Fruit fly (Drosophila melanogaster): ENCODE results near the gene CG3744.

The CG3744 gene

dm6 chr3R:24886470-24886869, 10.0 kb upstream of the CG3744 start (continued):
- TF ChIP-seq CG9932 (GFP tag; IDR thresholded peaks at IDR 0.05) (no peak), Ravus (GFP tag; IDR thresholded peaks at IDR 0.05) (no peak), az2 (GFP tag; optimal IDR thresholded peaks at IDR 0.05) (peak; percentile 16), z (GFP tag; IDR thresholded peaks at IDR 0.05) (no peak), CrebB (tag; optimal IDR thresholded peaks at IDR 0.05) (no peak), CG12299 (tag; optimal IDR thresholded peaks at IDR 0.05) (no peak), sqz (GFP tag; optimal IDR thresholded peaks at IDR 0.05) (no peak), Lim3 (GFP tag; IDR thresholded peaks at IDR 0.05) (no peak), Doc3 (GFP tag; IDR thresholded peaks at IDR 0.05; ENCODE audit: partially characterized antibody) (no peak), ato (GFP tag; IDR thresholded peaks at IDR 0.05; ENCODE audit: partially characterized antibody) (no peak), Xbp1 (GFP tag; optimal IDR thresholded peaks at IDR 0.05) (peak; percentile 1), CG12942 (GFP tag; optimal IDR thresholded peaks at IDR 0.05) (no peak), Chrac-16 (GFP tag; optimal IDR thresholded peaks at IDR 0.05) (no peak), Ets65A (GFP tag) (no peak), Ptx1 (GFP tag; IDR thresholded peaks at IDR 0.05) (0 out of 2 replicates have a peak, but pooled peaks have one; percentile 16), bcd (GFP tag; optimal IDR thresholded peaks at IDR 0.05) (no peak), dm (GFP tag; optimal IDR thresholded peaks at IDR 0.05) (no peak), phol (tag; optimal IDR thresholded peaks at IDR 0.05) (peak; percentile 27), mirr (GFP tag; optimal IDR thresholded peaks at IDR 0.05) (no peak), ftz-f1 (GFP tag; optimal IDR thresholded peaks at IDR 0.05) (no peak), ewg (GFP tag; optimal IDR thresholded peaks at IDR 0.05) (no peak), aop (GFP tag; IDR thresholded peaks at IDR 0.05) (no peak), shn (GFP tag; optimal IDR thresholded peaks at IDR 0.05) (no peak), sob (GFP tag; IDR thresholded peaks at IDR 0.05) (no peak), ab (GFP tag; optimal IDR thresholded peaks at IDR 0.05) (no peak), Scr (GFP tag; IDR thresholded peaks at IDR 0.05; ENCODE audit: partially characterized antibody) (no peak), Hsf (GFP tag; optimal IDR thresholded peaks at IDR 0.05) (no peak), fd102C (GFP tag; optimal IDR thresholded peaks at IDR 0.05) (no peak), chm (GFP tag; IDR thresholded peaks at IDR 0.05) (no peak), dati (GFP tag; IDR thresholded peaks at IDR 0.05) (no peak), lmd (GFP tag; IDR thresholded peaks at IDR 0.05) (peak; percentile 19; the same call in 1 of the 2 replicates), YL-1 (GFP tag; optimal IDR thresholded peaks at IDR 0.05) (no peak), CG13123 (GFP tag; optimal IDR thresholded peaks at IDR 0.05) (no peak), gro (GFP tag; optimal IDR thresholded peaks at IDR 0.05) (no peak), sens (GFP tag) (peak; percentile 54), zfh1 (GFP tag; IDR thresholded peaks at IDR 0.05) (0 out of 3 replicates have a peak, but pooled peaks have one; percentile 8), Bteb2 (GFP tag; optimal IDR thresholded peaks at IDR 0.05) (no peak), BEAF-32 (GFP tag; optimal IDR thresholded peaks at IDR 0.05) (no peak), CG17359 (tag; optimal IDR thresholded peaks at IDR 0.05) (peak; percentile 50), CG2889 (GFP tag; IDR thresholded peaks at IDR 0.05) (no peak), Med (GFP tag) (peak; percentile 54), CG12155 (GFP tag; optimal IDR thresholded peaks at IDR 0.05) (no peak), Dll (GFP tag; IDR thresholded peaks at IDR 0.05; ENCODE audit: partially characterized antibody) (no peak), bsh (GFP tag; optimal IDR thresholded peaks at IDR 0.05) (peak in 1 of 2 experiments; percentile 26), CG7928 (GFP tag; optimal IDR thresholded peaks at IDR 0.05) (no peak), Usf (GFP tag; optimal IDR thresholded peaks at IDR 0.05) (no peak), tgo (GFP tag; IDR thresholded peaks at IDR 0.05) (no peak), CG10979 (tag; optimal IDR thresholded peaks at IDR 0.05) (peak; percentile 17), Dad (GFP tag; optimal IDR thresholded peaks at IDR 0.05) (no peak), mld (GFP tag; IDR thresholded peaks at IDR 0.05; ENCODE audit: partially characterized antibody) (no peak), CG6813 (GFP tag; optimal IDR thresholded peaks at IDR 0.05) (no peak), CG17912 (GFP tag; optimal IDR thresholded peaks at IDR 0.05) (no peak)

Data from whole organism, embryonic.